Worm (Caenorhabditis elegans): ENCODE measurements around the gene C09B8.8.

DNA sequence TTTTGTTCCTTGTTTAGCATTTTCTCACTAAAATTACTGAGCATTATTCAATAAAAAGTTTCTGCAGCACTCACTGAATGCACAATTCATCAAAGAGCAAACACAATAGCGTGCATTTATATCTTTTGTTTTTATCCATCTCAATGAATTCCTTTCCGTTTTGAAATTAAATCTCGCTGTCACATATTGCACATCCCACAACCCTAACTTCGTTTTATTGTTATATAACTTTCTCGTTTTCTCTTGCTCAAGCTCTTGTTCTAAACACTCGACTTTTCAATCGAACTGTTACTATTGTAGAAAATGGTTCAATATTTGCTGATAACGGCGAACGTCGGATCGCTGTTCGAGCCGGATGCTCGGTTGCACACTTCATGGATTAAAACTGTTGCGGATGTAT is 15.9 kb downstream of the C09B8.8 start, which contains the start of gene ipp-5:
- TF ChIP-seq snpc-4 (tag; optimal IDR thresholded peaks at IDR 0.05): no peak
- TF ChIP-seq lin-13 (tag; optimal IDR thresholded peaks at IDR 0.05): no peak

Measured in whole organism, mixed stage, embryonic.